Worm (Caenorhabditis elegans): Measurements from ENCODE around the gene msp-64.

- peak; percentile 24 for TF ChIP-seq blmp-1 (tag; optimal IDR thresholded peaks at IDR 0.05)
- peak; percentile 9 for TF ChIP-seq nhr-12 (tag; optimal IDR thresholded peaks at IDR 0.05)
- peak; percentile 92 for TF ChIP-seq sptf-1 (tag; optimal IDR thresholded peaks at IDR 0.05)
- TF ChIP-seq pha-4 (tag; optimal IDR thresholded peaks at IDR 0.05): peak; percentile 97
- peak; percentile 57 for TF ChIP-seq elt-1 (tag; optimal IDR thresholded peaks at IDR 0.05; ENCODE audit: borderline replicate concordance, insufficient read depth)
- TF ChIP-seq tbx-8 (GFP tag; optimal IDR thresholded peaks at IDR 0.05): peak; percentile 87
Observed at ce11 chrII:5844694-5845129, 34.6 kb upstream of the msp-64 start.

Measured in whole organism, mixed stage, embryonic.